Worm (Caenorhabditis elegans) whole organism, L4 larva: ENCODE data around the gene K10D6.3.

Source experiments
- Y75B8A.6 ChIP-seq: fragments of 200-800 bp; sonication (Bioruptor generic); IDR thresholded peaks from 2 replicates; pipeline ENCODE4 v1.3.6; 2022; ENCODE audit warnings: missing genetic modification reagents, missing genetic modification characterization, missing compliant biosample characterization
- ceh-82 ChIP-seq: sonication (generic microtip); optimal IDR thresholded peaks from 2 replicates; lab custom pipeline; 2017; ENCODE audit warnings: missing biosample characterization, missing genetic modification characterization
- daf-16 ChIP-seq, 3 experiments: sonication (generic microtip); optimal IDR thresholded peaks; 2 replicates each; lab custom pipeline; 2016 to 2017; ENCODE audit warnings: missing genetic modification characterization in 3 of 3, missing genetic modification reagents in 3 of 3, mild to moderate bottlenecking in 2 of 3, missing compliant biosample characterization in 2 of 3, missing biosample characterization in 1 of 3, moderate library complexity in 1 of 3
- dmd-8 ChIP-seq: fragments of 200-800 bp; sonication (Bioruptor generic); IDR thresholded peaks from 2 replicates; pipeline ENCODE4 v1.3.6; 2022; ENCODE audit warnings: missing genetic modification characterization, missing compliant biosample characterization
- egl-27 ChIP-seq: sonication (generic microtip); optimal IDR thresholded peaks from 3 replicates; lab custom pipeline; 2017; ENCODE audit warnings: missing biosample characterization, missing genetic modification reagents, missing genetic modification characterization
- nhr-11 ChIP-seq: fragments of 150-350 bp; optimal IDR thresholded peaks from 2 replicates; lab custom pipeline; 2014; ENCODE audit warnings: missing biosample characterization, missing genetic modification characterization
- pqm-1 ChIP-seq: sonication (generic microtip); optimal IDR thresholded peaks from 2 replicates; lab custom pipeline; 2017; ENCODE audit warnings: missing biosample characterization, missing genetic modification characterization
- unc-62 ChIP-seq, 3 experiments: fragments of 150-350 bp in 1 of 3; sonication (generic microtip); optimal IDR thresholded peaks in 2 of 3; peaks in 1 of 3; 1 replicate in 1 of 3; 2 replicates in 2 of 3; lab custom pipeline; 2014 to 2017; ENCODE audit warnings: missing biosample characterization in 3 of 3, missing genetic modification characterization in 3 of 3, missing genetic modification reagents in 3 of 3, missing genotype in 1 of 3

DNA sequence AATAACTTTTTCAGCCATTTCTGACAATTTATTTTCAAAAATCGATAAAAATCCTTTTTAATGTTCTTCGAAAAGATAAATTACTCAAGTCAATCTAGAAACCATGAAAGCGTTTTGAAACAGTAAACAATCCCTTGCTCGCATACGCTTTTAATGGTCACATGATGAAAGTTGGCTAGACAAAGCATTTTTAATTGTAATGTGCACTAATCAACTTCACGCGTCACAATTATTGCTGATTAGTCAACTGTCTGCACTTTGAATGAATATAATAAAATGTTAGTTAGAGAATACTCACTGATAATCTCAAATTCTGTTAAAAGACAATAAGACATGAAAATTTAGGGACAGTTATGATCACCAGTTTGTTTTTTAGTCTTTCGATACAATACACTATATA lies 43.8 kb upstream of the K10D6.3 start:
- TF ChIP-seq egl-27 (tag; lab: Kevin White, UChicago): no peak
- no peak for TF ChIP-seq dmd-8 (GFP tag; lab: Robert Waterston, UW)
- TF ChIP-seq Y75B8A.6 (GFP tag; lab: Robert Waterston, UW): no peak
- no peak for TF ChIP-seq daf-16 (GFP tag; optimal IDR thresholded peaks at IDR 0.05; lab: Kevin White, UChicago)
- TF ChIP-seq daf-16 (tag; optimal IDR thresholded peaks at IDR 0.05; lab: Kevin White, UChicago): no peak
- TF ChIP-seq pqm-1 (tag; lab: Kevin White, UChicago): no peak
- no peak for TF ChIP-seq nhr-11 (tag; lab: Kevin White, UChicago)
- no peak for TF ChIP-seq ceh-82 (tag; lab: Kevin White, UChicago)
- no peak for TF ChIP-seq unc-62 (GFP tag; optimal IDR thresholded peaks at IDR 0.05 in 1 of 2; lab: Kevin White, UChicago)
- TF ChIP-seq unc-62 (tag; optimal IDR thresholded peaks at IDR 0.05; lab: Kevin White, UChicago): no peak
